Worm (Caenorhabditis elegans) whole organism, mixed stage, embryonic: Measurements from ENCODE around the gene C15H9.2.

Experiments used
- M03D4.4 ChIP-seq: sonication (generic microtip); optimal IDR thresholded peaks from 2 replicates; lab custom pipeline; 2017; ENCODE audit warnings: mild to moderate bottlenecking, missing genetic modification characterization, missing compliant biosample characterization
- bed-3 ChIP-seq: fragments of 200-800 bp; sonication (Bioruptor generic); optimal IDR thresholded peaks from 3 replicates; lab custom pipeline; 2018; ENCODE audit warnings: mild to moderate bottlenecking, missing genetic modification characterization, moderate library complexity, missing compliant biosample characterization
- ceh-39 ChIP-seq: fragments of 150-350 bp; optimal IDR thresholded peaks from 2 replicates; lab custom pipeline; 2014; ENCODE audit warnings: missing biosample characterization, missing genetic modification characterization
- ceh-43 ChIP-seq: fragments of 200-800 bp; sonication (Bioruptor generic); optimal IDR thresholded peaks from 2 replicates; lab custom pipeline; 2018; ENCODE audit warnings: mild to moderate bottlenecking, missing genetic modification characterization, moderate library complexity, missing compliant biosample characterization
- ces-1 ChIP-seq: fragments of 150-350 bp; optimal IDR thresholded peaks from 2 replicates; lab custom pipeline; 2014; ENCODE audit warnings: missing biosample characterization, missing genetic modification reagents, missing genetic modification characterization
- cnd-1 ChIP-seq: fragments of 200-800 bp; sonication (Bioruptor generic); optimal IDR thresholded peaks from 2 replicates; lab custom pipeline; 2018; ENCODE audit warnings: mild to moderate bottlenecking, missing genetic modification characterization, missing compliant biosample characterization
- drap-1 ChIP-seq: fragments of 200-800 bp; sonication (Bioruptor generic); optimal IDR thresholded peaks from 3 replicates; lab custom pipeline; 2018; ENCODE audit warnings: mild to moderate bottlenecking, missing genetic modification characterization, missing compliant biosample characterization
- elt-1 ChIP-seq: sonication (generic microtip); optimal IDR thresholded peaks from 2 replicates; lab custom pipeline; 2017; ENCODE audit warnings: missing genetic modification characterization, mild to moderate bottlenecking, missing compliant biosample characterization, antibody characterized with exemption, moderate library complexity, borderline replicate concordance; ENCODE audit not compliant: insufficient read depth
- elt-3 ChIP-seq: fragments of 150-350 bp; optimal IDR thresholded peaks from 2 replicates; lab custom pipeline; 2014; ENCODE audit warnings: missing biosample characterization, missing genetic modification characterization
- flh-1 ChIP-seq: fragments of 200-800 bp; sonication (Bioruptor generic); optimal IDR thresholded peaks from 2 replicates; lab custom pipeline; 2018; ENCODE audit warnings: mild to moderate bottlenecking, missing genetic modification characterization, moderate library complexity, missing compliant biosample characterization
- ham-2 ChIP-seq: fragments of 200-800 bp; sonication (Bioruptor generic); optimal IDR thresholded peaks from 2 replicates; lab custom pipeline; 2018; ENCODE audit warnings: mild to moderate bottlenecking, missing genetic modification characterization, missing compliant biosample characterization
- hlh-1 ChIP-seq: fragments of 150-350 bp; optimal IDR thresholded peaks from 2 replicates; lab custom pipeline; 2014; ENCODE audit warnings: missing biosample characterization, missing genetic modification reagents, missing genetic modification characterization
- lin-13 ChIP-seq: fragments of 150-350 bp; optimal IDR thresholded peaks from 2 replicates; lab custom pipeline; 2014; ENCODE audit warnings: missing biosample characterization, missing genetic modification characterization
- lin-32 ChIP-seq: fragments of 200-800 bp; sonication (Bioruptor generic); optimal IDR thresholded peaks from 2 replicates; lab custom pipeline; 2018; ENCODE audit warnings: mild to moderate bottlenecking, missing genetic modification characterization, missing compliant biosample characterization
- lsy-2 ChIP-seq: fragments of 150-350 bp; optimal IDR thresholded peaks from 2 replicates; lab custom pipeline; 2014; ENCODE audit warnings: missing biosample characterization, missing genetic modification characterization
- mab-5 ChIP-seq: fragments of 150-350 bp; optimal IDR thresholded peaks from 2 replicates; lab custom pipeline; 2014; ENCODE audit warnings: missing biosample characterization, missing genetic modification characterization
- mep-1 ChIP-seq: fragments of 150-350 bp; optimal IDR thresholded peaks from 2 replicates; lab custom pipeline; 2017; ENCODE audit warnings: missing biosample characterization, missing genetic modification reagents, missing genetic modification characterization, inconsistent platforms
- mls-2 ChIP-seq: sonication (generic microtip); optimal IDR thresholded peaks from 2 replicates; lab custom pipeline; 2016; ENCODE audit warnings: mild to moderate bottlenecking, missing genetic modification characterization, moderate library complexity, missing compliant biosample characterization
- nhr-2 ChIP-seq: fragments of 150-350 bp; optimal IDR thresholded peaks from 2 replicates; lab custom pipeline; 2014; ENCODE audit warnings: missing biosample characterization, missing genetic modification characterization
- nhr-28 ChIP-seq: fragments of 150-350 bp; optimal IDR thresholded peaks from 2 replicates; lab custom pipeline; 2014; ENCODE audit warnings: missing biosample characterization, missing genetic modification characterization
- nhr-76 ChIP-seq: sonication (generic microtip); optimal IDR thresholded peaks from 2 replicates; lab custom pipeline; 2017; ENCODE audit warnings: missing biosample characterization, missing genetic modification characterization
- pha-4 ChIP-seq: fragments of 150-350 bp; optimal IDR thresholded peaks from 2 replicates; lab custom pipeline; 2018; ENCODE audit warnings: missing biosample characterization, missing genetic modification reagents, missing genetic modification characterization
- sem-2 ChIP-seq: fragments of 200-800 bp; sonication (Bioruptor generic); optimal IDR thresholded peaks from 2 replicates; lab custom pipeline; 2018; ENCODE audit warnings: mild to moderate bottlenecking, missing genetic modification characterization, missing compliant biosample characterization
- snpc-4 ChIP-seq: fragments of 150-350 bp; optimal IDR thresholded peaks from 2 replicates; lab custom pipeline; 2014; ENCODE audit warnings: missing biosample characterization, missing genetic modification characterization
- sptf-1 ChIP-seq: sonication (generic microtip); optimal IDR thresholded peaks from 2 replicates; lab custom pipeline; 2017; ENCODE audit warnings: mild to moderate bottlenecking, missing genetic modification characterization, moderate library complexity, missing compliant biosample characterization
- tbx-8 ChIP-seq: fragments of 200-800 bp; sonication (Bioruptor generic); optimal IDR thresholded peaks from 2 replicates; lab custom pipeline; 2018; ENCODE audit warnings: mild to moderate bottlenecking, missing genetic modification characterization, moderate library complexity, missing compliant biosample characterization
- unc-120 ChIP-seq: sonication (generic microtip); optimal IDR thresholded peaks from 2 replicates; lab custom pipeline; 2017; ENCODE audit warnings: missing genetic modification characterization, missing compliant biosample characterization; ENCODE audit not compliant: poor library complexity, severe bottlenecking
- unc-39 ChIP-seq: fragments of 150-350 bp; optimal IDR thresholded peaks from 2 replicates; lab custom pipeline; 2014; ENCODE audit warnings: missing biosample characterization, missing genetic modification characterization
- unc-62 ChIP-seq: fragments of 150-350 bp; optimal IDR thresholded peaks from 2 replicates; lab custom pipeline; 2014; ENCODE audit warnings: missing biosample characterization, missing genetic modification reagents, missing genetic modification characterization
- ztf-11 ChIP-seq: fragments of 150-350 bp; optimal IDR thresholded peaks from 2 replicates; lab custom pipeline; 2014; ENCODE audit warnings: missing biosample characterization, missing genetic modification characterization

C15H9.2 gene

DNA sequence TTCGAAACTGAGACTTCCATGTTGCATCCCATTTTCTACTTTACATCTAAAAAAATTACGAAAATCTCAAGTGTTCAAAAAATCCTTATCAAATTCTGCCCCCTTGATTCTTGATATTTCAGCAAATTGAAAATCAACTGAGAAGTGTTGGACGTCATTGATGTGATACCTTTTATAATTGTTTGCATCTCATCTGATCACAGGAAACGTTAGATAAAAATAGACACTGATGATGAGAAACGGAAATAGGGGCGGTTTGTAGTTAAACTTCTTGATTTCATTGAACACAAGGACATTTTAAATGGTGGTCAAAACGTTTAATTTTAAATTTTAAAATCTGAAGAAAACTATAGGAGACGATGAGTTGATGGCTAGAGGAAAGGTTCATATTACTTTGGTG, 10.4 kb downstream of the C15H9.2 start:
- TF ChIP-seq elt-1 (tag; lab: Kevin White, UChicago) (no peak), lin-32 (GFP tag; lab: Kevin White, UChicago) (no peak), ceh-43 (GFP tag; lab: Kevin White, UChicago) (no peak), nhr-76 (no peak), drap-1 (GFP tag; lab: Kevin White, UChicago) (no peak), bed-3 (GFP tag; lab: Kevin White, UChicago) (no peak)

- TF ChIP-seq lin-13 (tag; lab: Kevin White, UChicago) (no peak), nhr-2 (no peak), tbx-8 (GFP tag; lab: Kevin White, UChicago) (no peak), nhr-76 (no peak), pha-4 (tag; lab: Kevin White, UChicago) (no peak), unc-39 (no peak), lin-32 (GFP tag; lab: Kevin White, UChicago) (no peak), M03D4.4 (tag; lab: Kevin White, UChicago) (no peak), unc-120 (tag; lab: Kevin White, UChicago) (no peak), mep-1 (tag; lab: Kevin White, UChicago) (no peak), mab-5 (tag; lab: Kevin White, UChicago) (no peak)
These were observed 11.0 kb downstream of the C15H9.2 start for ce11 chrX:6129277-6129676.

DNA sequence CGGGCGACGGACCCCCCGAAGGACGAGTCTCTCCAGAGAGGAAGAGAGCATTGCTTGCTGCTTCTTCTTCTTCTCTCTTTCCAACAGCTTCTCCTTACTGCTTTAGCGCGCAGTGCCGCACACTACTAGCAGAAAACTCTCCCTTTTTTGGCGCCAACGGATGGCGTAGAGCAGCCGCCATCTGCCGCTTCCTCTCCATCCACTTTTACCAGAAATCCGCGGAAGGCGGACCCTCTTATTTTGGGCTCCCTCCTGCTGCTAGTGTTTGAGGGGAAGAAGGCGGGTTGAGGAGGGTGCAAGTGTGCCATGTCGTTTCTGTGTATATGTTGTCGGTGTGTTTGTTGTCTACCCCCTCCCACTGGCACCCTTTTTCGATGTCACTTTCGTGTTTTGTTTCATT, 16.1 kb downstream of the C15H9.2 start:
- no peak for TF ChIP-seq bed-3 (GFP tag; lab: Kevin White, UChicago)
- TF ChIP-seq ceh-43 (GFP tag; lab: Kevin White, UChicago): no peak
- TF ChIP-seq ham-2: no peak
- TF ChIP-seq cnd-1 (tag; lab: Kevin White, UChicago): peak; percentile 42
- TF ChIP-seq mls-2: no peak
- TF ChIP-seq ces-1 (GFP tag; lab: Kevin White, UChicago): peak; percentile 47
- TF ChIP-seq pha-4 (tag; lab: Kevin White, UChicago): no peak
- TF ChIP-seq mep-1 (tag; lab: Kevin White, UChicago): no peak
- TF ChIP-seq hlh-1: no peak
- TF ChIP-seq unc-120 (tag; lab: Kevin White, UChicago): peak; percentile 21
- TF ChIP-seq sptf-1 (tag; lab: Kevin White, UChicago): peak; percentile 71
- TF ChIP-seq M03D4.4 (tag; lab: Kevin White, UChicago): no peak
- TF ChIP-seq lin-32 (GFP tag; lab: Kevin White, UChicago): peak; percentile 13

ce11 chrX:6138243-6138642, 19.9 kb downstream of the C15H9.2 start, which contains the start of gene Y72A10A.1:
Gene Y72A10A.1, minus strand, starts transcription at chrX:6138343.
- no peak for TF ChIP-seq bed-3 (GFP tag; lab: Kevin White, UChicago)
- TF ChIP-seq ceh-39 (tag; lab: Kevin White, UChicago): no peak
- TF ChIP-seq nhr-76: no peak
- TF ChIP-seq mls-2: no peak
- TF ChIP-seq snpc-4: no peak
- no peak for TF ChIP-seq M03D4.4 (tag; lab: Kevin White, UChicago)
- no peak for TF ChIP-seq sem-2 (GFP tag; lab: Kevin White, UChicago)
- TF ChIP-seq ceh-43 (GFP tag; lab: Kevin White, UChicago): no peak
- no peak for TF ChIP-seq elt-1 (tag; lab: Kevin White, UChicago)
- TF ChIP-seq sptf-1 (tag; lab: Kevin White, UChicago): no peak

DNA sequence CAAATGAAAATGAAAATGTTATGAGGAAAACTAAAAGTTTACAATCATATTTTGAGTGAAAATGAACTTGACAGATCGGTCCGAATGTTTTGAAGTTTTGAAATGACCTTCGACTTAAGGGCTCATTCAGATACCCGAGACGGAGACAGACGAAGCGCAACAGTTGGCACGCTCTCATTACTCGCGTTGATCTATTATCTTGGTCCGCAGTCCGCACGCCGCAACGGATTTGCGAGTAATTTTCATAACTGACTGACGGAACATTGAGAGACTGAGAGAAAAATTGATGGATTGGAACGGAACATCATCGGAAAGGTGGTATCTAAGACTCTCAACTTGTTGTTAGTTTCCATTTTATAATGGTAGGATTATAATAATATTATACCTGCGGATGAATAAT, 27.6 kb downstream of the C15H9.2 start:
- TF ChIP-seq lin-32 (GFP tag; lab: Kevin White, UChicago) (no peak), bed-3 (GFP tag; lab: Kevin White, UChicago) (no peak), unc-39 (no peak), hlh-1 (peak; percentile 94), lin-13 (tag; lab: Kevin White, UChicago) (no peak), unc-120 (tag; lab: Kevin White, UChicago) (peak; percentile 45), unc-62 (GFP tag; lab: Kevin White, UChicago) (peak; percentile 81), flh-1 (GFP tag; lab: Kevin White, UChicago) (no peak), drap-1 (GFP tag; lab: Kevin White, UChicago) (no peak), ztf-11 (no peak), nhr-28 (tag; lab: Kevin White, UChicago) (no peak)

DNA sequence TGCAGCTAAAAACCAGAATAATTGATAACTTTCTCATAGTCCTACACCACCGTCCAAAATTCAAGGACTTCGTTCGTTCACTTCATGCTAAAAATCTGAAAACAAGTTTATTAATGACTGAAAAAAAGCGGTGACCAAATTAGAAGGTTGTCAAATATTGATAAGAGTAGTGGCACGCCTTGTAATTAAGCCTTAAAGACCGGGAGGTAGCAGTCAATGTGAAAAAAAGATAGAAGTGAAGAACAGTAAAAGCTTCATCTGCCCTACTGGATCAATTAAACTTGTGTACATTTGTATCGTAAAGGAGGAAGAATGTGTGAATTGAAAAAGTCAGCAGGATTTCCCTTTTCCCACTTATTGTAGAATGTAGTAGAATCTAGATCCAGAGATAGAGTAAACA, 32.1 kb downstream of the C15H9.2 start, which contains the start of gene tag-275:
Gene tag-275 (minus strand): TSS at position 101 of the 400 bp plus-strand sequence.
- TF ChIP-seq hlh-1: no peak
- TF ChIP-seq ztf-11: no peak
- no peak for TF ChIP-seq flh-1 (GFP tag; lab: Kevin White, UChicago)
- TF ChIP-seq lsy-2: no peak
- no peak for TF ChIP-seq elt-3 (tag; lab: Kevin White, UChicago)
- TF ChIP-seq mab-5 (tag; lab: Kevin White, UChicago): no peak
- no peak for TF ChIP-seq mep-1 (tag; lab: Kevin White, UChicago)
- no peak for TF ChIP-seq lin-32 (GFP tag; lab: Kevin White, UChicago)
- TF ChIP-seq nhr-76: no peak
- TF ChIP-seq cnd-1 (tag; lab: Kevin White, UChicago): no peak
